Worm (Caenorhabditis elegans) whole organism, L4/young adult: ENCODE measurements around the gene C24A3.9.

Experiments used
- W03F9.2 ChIP-seq: fragments of 150-350 bp; optimal IDR thresholded peaks from 2 replicates; lab custom pipeline; 2014; ENCODE audit warnings: missing biosample characterization, missing genetic modification characterization
- dao-5 ChIP-seq: sonication (generic microtip); optimal IDR thresholded peaks from 2 replicates; lab custom pipeline; 2016; ENCODE audit warnings: missing genotype, missing genetic modification characterization, moderate library complexity, missing compliant biosample characterization
- him-1 ChIP-seq: sonication (generic microtip); optimal IDR thresholded peaks from 2 replicates; lab custom pipeline; 2016; ENCODE audit warnings: missing genotype, missing genetic modification reagents, missing genetic modification characterization, missing compliant biosample characterization

DNA sequence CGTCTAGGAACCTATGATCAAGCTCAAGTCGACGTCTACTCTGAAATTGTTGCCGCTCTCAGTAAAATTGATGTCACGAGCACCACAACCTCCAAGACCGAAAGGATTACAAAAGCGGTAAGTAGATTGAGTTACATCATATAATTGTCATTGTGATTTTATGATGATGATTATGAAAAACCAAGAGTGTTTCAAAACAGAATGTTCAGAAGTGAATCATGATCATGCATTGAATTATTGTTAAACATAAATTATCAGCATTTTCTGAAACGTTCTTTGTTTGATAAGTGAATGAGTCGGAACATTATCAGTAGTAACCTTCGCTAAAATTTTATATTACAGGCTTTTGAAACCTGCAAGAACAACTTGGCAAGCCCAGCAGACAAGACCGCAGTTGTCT is 24.8 kb upstream of the C24A3.9 start:
- no peak for TF ChIP-seq him-1 (tag; lab: Kevin White, UChicago)
- TF ChIP-seq W03F9.2 (tag; lab: Kevin White, UChicago): no peak
- TF ChIP-seq dao-5 (tag; lab: Kevin White, UChicago): no peak
